Worm (Caenorhabditis elegans) whole organism, young adult: ENCODE measurements around the gene osgn-1.

Experiments used
- C17E4.6 ChIP-seq: fragments of 200-800 bp; sonication (Bioruptor generic); IDR thresholded peaks from 2 replicates; pipeline ENCODE4 v1.3.6; 2022; ENCODE audit warnings: missing genetic modification reagents, missing genetic modification characterization, missing compliant biosample characterization
- F22D6.2 ChIP-seq: sonication (generic microtip); optimal IDR thresholded peaks from 2 replicates; lab custom pipeline; 2016; ENCODE audit warnings: mild to moderate bottlenecking, missing genetic modification characterization, missing compliant biosample characterization
- F39B2.1 ChIP-seq: fragments of 200-800 bp; sonication (Bioruptor generic); IDR thresholded peaks from 2 replicates; pipeline ENCODE4 v1.3.6; 2022; ENCODE audit warnings: missing genetic modification reagents, missing genetic modification characterization, missing compliant biosample characterization
- F49E8.2 ChIP-seq: sonication (generic microtip); optimal IDR thresholded peaks from 3 replicates; lab custom pipeline; 2017; ENCODE audit warnings: missing genetic modification characterization, mild to moderate bottlenecking, missing compliant biosample characterization, antibody characterized with exemption, moderate library complexity; ENCODE audit not compliant: insufficient read depth
- F57C9.4 ChIP-seq: sonication (generic microtip); optimal IDR thresholded peaks from 2 replicates; lab custom pipeline; 2017; ENCODE audit warnings: mild to moderate bottlenecking, missing genetic modification characterization, missing compliant biosample characterization
- T26A5.8 ChIP-seq: sonication (generic microtip); optimal IDR thresholded peaks from 2 replicates; lab custom pipeline; 2016; ENCODE audit warnings: missing genetic modification characterization, missing compliant biosample characterization
- Y95B8A.8 ChIP-seq: fragments of 200-800 bp; sonication (Bioruptor generic); IDR thresholded peaks from 2 replicates; pipeline ENCODE4 v1.3.6; 2022; ENCODE audit warnings: missing genetic modification reagents, missing genetic modification characterization, missing compliant biosample characterization
- aptf-2 ChIP-seq: fragments of 200-800 bp; sonication (Bioruptor generic); conservative IDR thresholded peaks from 2 replicates; pipeline ENCODE4 v1.3.6; 2022; ENCODE audit warnings: missing genetic modification reagents, missing genetic modification characterization, missing compliant biosample characterization
- atf-7 ChIP-seq: sonication (generic microtip); optimal IDR thresholded peaks from 2 replicates; lab custom pipeline; 2017; ENCODE audit warnings: mild to moderate bottlenecking, missing genetic modification characterization, missing compliant biosample characterization
- attf-3 ChIP-seq: fragments of 200-800 bp; sonication (Bioruptor generic); conservative IDR thresholded peaks from 2 replicates; pipeline ENCODE4 v1.3.6; 2022; ENCODE audit warnings: missing genetic modification reagents, missing genetic modification characterization, missing compliant biosample characterization
- bed-1 ChIP-seq: fragments of 200-800 bp; sonication (Bioruptor generic); IDR thresholded peaks from 2 replicates; pipeline ENCODE4 v1.3.6; 2022; ENCODE audit warnings: missing genetic modification reagents, missing genetic modification characterization, missing compliant biosample characterization
- bed-2 ChIP-seq: fragments of 200-800 bp; sonication (Bioruptor generic); IDR thresholded peaks from 2 replicates; pipeline ENCODE4 v1.3.6; 2022; ENCODE audit warnings: missing genetic modification reagents, missing genetic modification characterization, missing compliant biosample characterization
- ccch-3 ChIP-seq: fragments of 200-800 bp; sonication (Bioruptor generic); optimal IDR thresholded peaks from 2 replicates; lab custom pipeline; 2018; ENCODE audit warnings: mild to moderate bottlenecking, missing genetic modification characterization, missing compliant biosample characterization
- cebp-1 ChIP-seq, 2 experiments: fragments of 200-800 bp in 1 of 2; sonication (Bioruptor generic) in 1 of 2; sonication (generic microtip) in 1 of 2; IDR thresholded peaks in 1 of 2; optimal IDR thresholded peaks in 1 of 2; 2 replicates each; pipeline versions ENCODE4 v1.3.6 to Lab custom; 2017 to 2022; ENCODE audit warnings: missing compliant biosample characterization in 2 of 2, missing genetic modification characterization in 2 of 2, mild to moderate bottlenecking in 1 of 2, missing genetic modification reagents in 1 of 2, moderate library complexity in 1 of 2
- ceh-40 ChIP-seq: fragments of 200-800 bp; sonication (Bioruptor generic); IDR thresholded peaks from 2 replicates; pipeline ENCODE4 v1.3.6; 2022; ENCODE audit warnings: missing genetic modification characterization, missing compliant biosample characterization
- dox-1 ChIP-seq: fragments of 200-800 bp; sonication (Bioruptor generic); IDR thresholded peaks from 2 replicates; pipeline ENCODE4 v1.3.6; 2022; ENCODE audit warnings: missing genetic modification reagents, missing genetic modification characterization, missing compliant biosample characterization
- efl-1 ChIP-seq: fragments of 150-350 bp; optimal IDR thresholded peaks from 2 replicates; lab custom pipeline; 2014; ENCODE audit warnings: missing biosample characterization, missing genetic modification reagents, missing genetic modification characterization
- egrh-3 ChIP-seq: fragments of 200-800 bp; sonication (Bioruptor generic); IDR thresholded peaks from 2 replicates; pipeline ENCODE4 v1.3.6; 2022; ENCODE audit warnings: missing genetic modification reagents, missing genetic modification characterization, missing compliant biosample characterization
- ets-4 ChIP-seq: fragments of 200-800 bp; sonication (Bioruptor generic); optimal IDR thresholded peaks from 2 replicates; lab custom pipeline; 2018; ENCODE audit warnings: mild to moderate bottlenecking, missing genetic modification characterization, missing compliant biosample characterization
- let-526 ChIP-seq: fragments of 200-800 bp; sonication (Bioruptor generic); IDR thresholded peaks from 2 replicates; pipeline ENCODE4 v1.3.6; 2022; ENCODE audit warnings: missing genetic modification reagents, missing genetic modification characterization, missing compliant biosample characterization
- lin-40 ChIP-seq: sonication (generic microtip); optimal IDR thresholded peaks from 2 replicates; lab custom pipeline; 2016; ENCODE audit warnings: missing genetic modification characterization, mild to moderate bottlenecking, missing compliant biosample characterization, missing genotype, missing genetic modification reagents
- lin-54 ChIP-seq: fragments of 200-800 bp; sonication (Bioruptor generic); optimal IDR thresholded peaks from 2 replicates; lab custom pipeline; 2018; ENCODE audit warnings: mild to moderate bottlenecking, missing genetic modification characterization, missing compliant biosample characterization
- lsl-1 ChIP-seq: fragments of 200-800 bp; sonication (Bioruptor generic); optimal IDR thresholded peaks from 2 replicates; lab custom pipeline; 2018; ENCODE audit warnings: mild to moderate bottlenecking, missing genetic modification characterization, moderate library complexity, missing compliant biosample characterization
- madf-6 ChIP-seq: fragments of 200-800 bp; sonication (Bioruptor generic); IDR thresholded peaks from 2 replicates; pipeline ENCODE4 v1.3.6; 2022; ENCODE audit warnings: missing genetic modification reagents, missing genetic modification characterization, missing compliant biosample characterization
- madf-8 ChIP-seq: fragments of 200-800 bp; sonication (Bioruptor generic); conservative IDR thresholded peaks from 2 replicates; pipeline ENCODE4 v1.3.6; 2022; ENCODE audit warnings: missing genetic modification reagents, missing genetic modification characterization, missing compliant biosample characterization
- mcd-1 ChIP-seq: fragments of 200-800 bp; sonication (Bioruptor generic); IDR thresholded peaks from 2 replicates; pipeline ENCODE4 v1.3.6; 2022; ENCODE audit warnings: missing genetic modification reagents, missing genetic modification characterization, missing compliant biosample characterization
- mel-28 ChIP-seq: sonication (generic microtip); optimal IDR thresholded peaks from 2 replicates; lab custom pipeline; 2016; ENCODE audit warnings: borderline replicate concordance, mild to moderate bottlenecking, missing genetic modification characterization, missing compliant biosample characterization
- mes-4 ChIP-seq: sonication (generic microtip); optimal IDR thresholded peaks from 2 replicates; lab custom pipeline; 2016; ENCODE audit warnings: missing genotype, missing genetic modification characterization, missing compliant biosample characterization
- nfyb-1 ChIP-seq: fragments of 200-800 bp; sonication (Bioruptor generic); IDR thresholded peaks from 2 replicates; pipeline ENCODE4 v1.3.6; 2022; ENCODE audit warnings: missing genetic modification reagents, missing genetic modification characterization, missing compliant biosample characterization
- nhr-179 ChIP-seq: sonication (generic microtip); optimal IDR thresholded peaks from 2 replicates; lab custom pipeline; 2016; ENCODE audit warnings: mild to moderate bottlenecking, missing genetic modification characterization, missing compliant biosample characterization
- nhr-80 ChIP-seq: sonication (generic microtip); optimal IDR thresholded peaks from 2 replicates; lab custom pipeline; 2016; ENCODE audit warnings: missing genetic modification characterization, missing compliant biosample characterization
- pha-4 ChIP-seq: fragments of 150-350 bp; sonication (generic microtip); optimal IDR thresholded peaks from 2 replicates; lab custom pipeline; 2014; ENCODE audit warnings: missing biosample characterization, missing genetic modification reagents, missing genetic modification characterization
- sea-2 ChIP-seq: fragments of 200-800 bp; sonication (Bioruptor generic); IDR thresholded peaks from 2 replicates; pipeline ENCODE4 v1.3.6; 2022; ENCODE audit warnings: missing genetic modification characterization, missing compliant biosample characterization
- snpc-4 ChIP-seq, 5 experiments: fragments of 150-350 bp in 1 of 5; sonication (generic microtip) in 4 of 5; optimal IDR thresholded peaks; 2 replicates each; lab custom pipeline; 2014 to 2018; ENCODE audit warnings: missing genetic modification characterization in 5 of 5, missing biosample characterization in 3 of 5, antibody characterized with exemption in 2 of 5, mild to moderate bottlenecking in 2 of 5, missing compliant biosample characterization in 2 of 5, missing genotype in 2 of 5, moderate library complexity in 2 of 5, missing genetic modification reagents in 1 of 5
- sptf-2 ChIP-seq: fragments of 200-800 bp; sonication (Bioruptor generic); optimal IDR thresholded peaks from 2 replicates; lab custom pipeline; 2018; ENCODE audit warnings: mild to moderate bottlenecking, missing genetic modification characterization, missing compliant biosample characterization
- tbx-9 ChIP-seq: sonication (generic microtip); optimal IDR thresholded peaks from 2 replicates; lab custom pipeline; 2016; ENCODE audit warnings: borderline replicate concordance, missing genetic modification characterization, inconsistent platforms, missing compliant biosample characterization
- ztf-18 ChIP-seq: sonication (generic microtip); optimal IDR thresholded peaks from 2 replicates; lab custom pipeline; 2016; ENCODE audit warnings: missing genotype, mild to moderate bottlenecking, missing genetic modification characterization, missing compliant biosample characterization

Gene osgn-1

DNA sequence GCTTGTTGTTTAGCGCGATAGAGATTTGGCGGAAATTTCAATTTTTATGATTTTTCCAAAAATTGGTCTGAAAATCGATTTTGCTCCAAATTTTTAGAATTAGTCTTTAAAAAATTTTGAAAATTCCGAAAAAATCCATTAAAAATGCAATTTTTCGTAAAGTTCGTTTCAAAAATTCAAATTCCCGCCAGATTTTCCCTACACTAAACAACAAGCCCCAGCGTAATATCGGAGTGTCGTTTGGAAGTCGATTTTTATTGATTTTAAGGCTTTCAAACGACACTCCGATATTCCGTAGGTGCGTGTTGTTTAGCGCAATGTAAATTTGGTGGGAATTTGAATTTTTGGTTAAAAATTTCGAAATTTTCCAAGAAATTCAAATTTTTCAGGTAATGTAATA is 30.5 kb upstream of the osgn-1 start (continued):
- TF ChIP-seq lin-40 (tag; lab: Kevin White, UChicago) (no peak), F39B2.1 (GFP tag; lab: Robert Waterston, UW) (no peak), lin-54 (GFP tag; lab: Kevin White, UChicago) (peak; percentile 83), mcd-1 (GFP tag; lab: Robert Waterston, UW) (0 out of 2 replicates have a peak, but pooled peaks have one; percentile 12), nhr-179 (tag; lab: Kevin White, UChicago) (no peak), egrh-3 (GFP tag; lab: Robert Waterston, UW) (no peak), ets-4 (no peak), efl-1 (peak; percentile 32), ceh-40 (GFP tag; lab: Robert Waterston, UW) (no peak), mes-4 (no peak), dox-1 (GFP tag; lab: Robert Waterston, UW) (0 out of 2 replicates have a peak, but pooled peaks have one; percentile 36), sptf-2 (GFP tag; lab: Kevin White, UChicago) (no peak), snpc-4 (GFP tag; optimal IDR thresholded peaks at IDR 0.05; lab: Kevin White, UChicago) (no peak), snpc-4 (tag; optimal IDR thresholded peaks at IDR 0.05; lab: Kevin White, UChicago) (no peak), cebp-1 (GFP tag; IDR thresholded peaks at IDR 0.05; lab: Robert Waterston, UW) (no peak), cebp-1 (tag; optimal IDR thresholded peaks at IDR 0.05; lab: Kevin White, UChicago) (no peak), tbx-9 (tag; lab: Kevin White, UChicago) (no peak), sea-2 (GFP tag; lab: Robert Waterston, UW) (no peak), nfyb-1 (GFP tag; lab: Robert Waterston, UW) (no peak), pha-4 (tag; lab: Kevin White, UChicago) (no peak), ccch-3 (GFP tag; lab: Kevin White, UChicago) (no peak), bed-2 (GFP tag; lab: Robert Waterston, UW) (no peak), Y95B8A.8 (no peak), madf-8 (no peak), F49E8.2 (tag; lab: Kevin White, UChicago) (peak; percentile 50), atf-7 (tag; lab: Kevin White, UChicago) (no peak), let-526 (GFP tag; lab: Robert Waterston, UW) (no peak), madf-6 (GFP tag; lab: Robert Waterston, UW) (peak; percentile 30; the same call in 1 of the 2 replicates), F57C9.4 (tag; lab: Kevin White, UChicago) (no peak), C17E4.6 (GFP tag; lab: Robert Waterston, UW) (no peak), ztf-18 (no peak), lsl-1 (GFP tag; lab: Kevin White, UChicago) (peak; percentile 43), aptf-2 (GFP tag; lab: Robert Waterston, UW) (no peak), nhr-80 (no peak), F22D6.2 (tag; lab: Kevin White, UChicago) (no peak)

ce11 chrIV:4177560-4177959 is 29.6 kb upstream of the osgn-1 start:
- TF ChIP-seq attf-3 (GFP tag; lab: Robert Waterston, UW) (peak; percentile 28; the same call in 1 of the 2 replicates), T26A5.8 (no peak), Y95B8A.8 (no peak), mel-28 (no peak), bed-1 (GFP tag; lab: Robert Waterston, UW) (no peak)
